Worm (Caenorhabditis elegans): ENCODE data around the gene spl-2.

DNA sequence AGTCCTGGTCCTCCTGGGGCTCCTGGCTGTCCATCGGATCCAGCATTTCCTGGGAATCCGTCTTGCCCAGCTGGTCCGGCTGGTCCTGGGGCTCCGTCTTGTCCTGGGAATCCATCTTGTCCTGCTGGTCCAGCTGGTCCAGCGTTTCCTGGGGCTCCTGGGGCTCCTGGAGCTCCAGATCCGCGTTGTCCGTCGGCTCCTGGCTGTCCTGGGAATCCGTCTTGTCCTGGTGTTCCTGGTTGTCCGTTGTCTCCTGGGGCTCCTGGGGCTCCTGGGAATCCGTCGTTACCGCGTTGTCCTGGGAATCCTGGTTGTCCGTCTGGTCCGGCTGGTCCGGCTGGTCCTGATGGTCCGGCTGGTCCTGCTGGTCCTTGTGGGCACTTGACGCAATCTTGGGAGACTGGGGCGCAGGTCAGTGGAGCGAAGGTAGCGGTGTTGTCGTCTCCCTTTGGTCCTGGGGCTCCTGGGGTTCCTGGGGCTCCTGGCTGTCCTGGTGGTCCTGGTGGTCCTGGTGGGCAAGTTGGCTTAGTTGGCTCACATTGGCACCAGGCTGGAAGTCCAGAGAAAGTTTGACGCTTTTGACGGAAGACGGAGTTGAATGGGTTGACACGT is 15.5 kb upstream of the spl-2 start:
- no peak for TF ChIP-seq dmd-8 (GFP tag; IDR thresholded peaks at IDR 0.05)
- TF ChIP-seq zfp-3 (GFP tag; conservative IDR thresholded peaks at IDR 0.05): no peak
- TF ChIP-seq egl-43 (GFP tag; IDR thresholded peaks at IDR 0.05): 0 out of 2 replicates have a peak, but pooled peaks have one; percentile 32
- TF ChIP-seq pqm-1 (tag; optimal IDR thresholded peaks at IDR 0.05): no peak
